Fruit fly (Drosophila melanogaster): Measurements from ENCODE around the gene CG4995.
A peak's percentile ranks its signal among the peaks of the same experiment; 100 is the strongest.

Gene CG4995

DNA sequence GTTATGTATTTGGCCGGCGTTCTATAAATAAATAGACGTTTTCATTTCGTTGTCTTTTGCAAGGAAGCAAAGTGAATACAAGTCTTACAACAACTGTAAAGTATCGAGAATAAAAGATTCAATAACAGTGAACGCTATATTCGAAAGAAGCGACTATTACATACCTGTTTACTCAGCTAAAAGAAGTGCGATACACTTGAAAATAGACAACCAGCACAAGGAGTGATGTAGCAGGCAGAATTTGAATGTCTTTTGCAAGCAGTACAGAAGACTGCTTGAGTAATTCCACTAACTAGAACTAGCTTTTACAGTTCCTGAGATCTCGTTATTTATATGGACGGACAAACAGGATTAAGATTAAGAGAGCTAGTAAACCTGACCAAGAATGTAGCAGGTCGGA, 24.0 kb upstream of the CG4995 start (continued):
- TF ChIP-seq Hand (GFP tag; optimal IDR thresholded peaks at IDR 0.05), result no peak
- no peak for TF ChIP-seq Optix (GFP tag; IDR thresholded peaks at IDR 0.05)
- TF ChIP-seq CG16813 (GFP tag; IDR thresholded peaks at IDR 0.05; ENCODE audit: partially characterized antibody), result peak; percentile 91
- peak; percentile 30 for TF ChIP-seq B-H2 (GFP tag; optimal IDR thresholded peaks at IDR 0.05)
- peak; percentile 8 for TF ChIP-seq CG17829 (tag; optimal IDR thresholded peaks at IDR 0.05)
- TF ChIP-seq dmrt99B (tag; optimal IDR thresholded peaks at IDR 0.05), result no peak
- TF ChIP-seq caup (GFP tag; optimal IDR thresholded peaks at IDR 0.05; ENCODE audit: severe bottlenecking), result peak; percentile 10
- peak; percentile 98 for TF ChIP-seq CG31365 (tag; optimal IDR thresholded peaks at IDR 0.05)
- TF ChIP-seq esg (GFP tag; conservative IDR thresholded peaks at IDR 0.05), result no peak
- peak; percentile 3 for TF ChIP-seq CG3163 (GFP tag; optimal IDR thresholded peaks at IDR 0.05)
- TF ChIP-seq ems (GFP tag; optimal IDR thresholded peaks at IDR 0.05), result no peak
- TF ChIP-seq CG6854 (GFP tag; optimal IDR thresholded peaks at IDR 0.05), result no peak
- peak; percentile 74 for TF ChIP-seq CG12659 (GFP tag; optimal IDR thresholded peaks at IDR 0.05)
- peak; percentile 67 for TF ChIP-seq HmgZ (tag; optimal IDR thresholded peaks at IDR 0.05)
- no peak for TF ChIP-seq toy (GFP tag; IDR thresholded peaks at IDR 0.05)
- no peak for TF ChIP-seq Sry-β (GFP tag; optimal IDR thresholded peaks at IDR 0.05)
- TF ChIP-seq CG7928 (GFP tag; optimal IDR thresholded peaks at IDR 0.05), result no peak
- peak; percentile 9 for TF ChIP-seq phol (tag; optimal IDR thresholded peaks at IDR 0.05)
- TF ChIP-seq ato (GFP tag; IDR thresholded peaks at IDR 0.05; ENCODE audit: partially characterized antibody), result peak; percentile 71
- TF ChIP-seq vnd (GFP tag; IDR thresholded peaks at IDR 0.05; ENCODE audit: partially characterized antibody), result no peak; the same call in 2 of the 3 replicates
- no peak for TF ChIP-seq CG6254 (GFP tag; optimal IDR thresholded peaks at IDR 0.05)
- TF ChIP-seq CG9437 (GFP tag; optimal IDR thresholded peaks at IDR 0.05), result peak; percentile 54
- TF ChIP-seq CG14860 (GFP tag; IDR thresholded peaks at IDR 0.05; ENCODE audit: partially characterized antibody), result peak; percentile 84; the same call in 2 of the 3 replicates
- peak; percentile 13 for TF ChIP-seq gfzf (GFP tag; optimal IDR thresholded peaks at IDR 0.05)
- peak; percentile 61 for TF ChIP-seq CG17912 (GFP tag; optimal IDR thresholded peaks at IDR 0.05)
- TF ChIP-seq CG2199 (GFP tag; IDR thresholded peaks at IDR 0.05), result peak; percentile 98
- peak; percentile 81 for TF ChIP-seq Med (GFP tag)
- 0 out of 2 replicates have a peak, but pooled peaks have one; percentile 15 for TF ChIP-seq HLH3B (GFP tag; IDR thresholded peaks at IDR 0.05)
- peak; percentile 35 for TF ChIP-seq inv (GFP tag; IDR thresholded peaks at IDR 0.05; ENCODE audit: partially characterized antibody)
- peak; percentile 40 for TF ChIP-seq nmo (GFP tag; optimal IDR thresholded peaks at IDR 0.05)
- peak; percentile 26 for TF ChIP-seq CG2712 (tag; optimal IDR thresholded peaks at IDR 0.05)
- peak; percentile 20 for TF ChIP-seq CTCF (GFP tag; optimal IDR thresholded peaks at IDR 0.05)
- TF ChIP-seq CG9932 (GFP tag; IDR thresholded peaks at IDR 0.05), result no peak
- TF ChIP-seq sd (tag; optimal IDR thresholded peaks at IDR 0.05), result peak; percentile 95
- peak; percentile 1 for TF ChIP-seq Xbp1 (GFP tag; optimal IDR thresholded peaks at IDR 0.05)
- no peak for TF ChIP-seq pan (optimal IDR thresholded peaks at IDR 0.05)
- TF ChIP-seq pan (GFP tag; optimal IDR thresholded peaks at IDR 0.05 in 1 of 2, IDR thresholded peaks at IDR 0.05 in 1 of 2), result no peak
- TF ChIP-seq Dp (GFP tag; optimal IDR thresholded peaks at IDR 0.05), result peak; percentile 31
- TF ChIP-seq CG10274 (GFP tag; optimal IDR thresholded peaks at IDR 0.05), result no peak
- peak; percentile 60 for TF ChIP-seq tna (GFP tag; IDR thresholded peaks at IDR 0.05; ENCODE audit: partially characterized antibody)
- TF ChIP-seq CG17568 (GFP tag; optimal IDR thresholded peaks at IDR 0.05), result no peak
- TF ChIP-seq knrl (GFP tag; IDR thresholded peaks at IDR 0.05; ENCODE audit: partially characterized antibody), result no peak
- no peak for TF ChIP-seq al (GFP tag; IDR thresholded peaks at IDR 0.05)
- TF ChIP-seq mld (GFP tag; IDR thresholded peaks at IDR 0.05; ENCODE audit: partially characterized antibody), result no peak
- peak; percentile 64 for TF ChIP-seq CG13287 (GFP tag; IDR thresholded peaks at IDR 0.05; ENCODE audit: partially characterized antibody)
- TF ChIP-seq twi (tag; optimal IDR thresholded peaks at IDR 0.05), result peak; percentile 8
- no peak for TF ChIP-seq Sox100B (GFP tag; optimal IDR thresholded peaks at IDR 0.05)
- TF ChIP-seq CG6791 (GFP tag; IDR thresholded peaks at IDR 0.05; ENCODE audit: partially characterized antibody), result peak; percentile 92
- TF ChIP-seq zen (tag; optimal IDR thresholded peaks at IDR 0.05), result peak; percentile 38
- TF ChIP-seq MBD-R2 (GFP tag; IDR thresholded peaks at IDR 0.05), result peak; percentile 85
